Fruit fly (Drosophila melanogaster): ENCODE measurements around the gene Ugt37A1.

Ugt37A1 gene

DNA sequence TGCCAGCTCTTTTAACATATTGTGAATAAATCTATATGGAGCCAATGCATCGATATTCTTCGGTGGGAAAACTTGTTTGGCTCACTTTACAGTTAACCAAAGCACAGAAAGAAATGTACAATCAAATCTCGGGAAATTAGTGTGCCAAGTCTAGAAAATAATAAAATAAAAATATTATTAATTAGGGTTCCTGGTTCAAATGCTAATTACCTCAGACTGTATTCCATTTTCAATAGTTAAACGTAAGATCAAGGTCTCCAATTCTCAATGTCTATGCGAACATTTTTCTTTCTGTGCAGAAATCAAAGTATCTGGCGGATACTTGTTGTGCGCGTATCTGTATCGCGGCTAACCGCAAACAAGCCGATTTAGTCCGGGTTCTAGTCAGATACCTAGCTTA is 39.0 kb downstream of the Ugt37A1 start:
- TF ChIP-seq CG32767 (GFP tag; IDR thresholded peaks at IDR 0.05) (0 out of 2 replicates have a peak, but pooled peaks have one; percentile 52), dmrt99B (tag; optimal IDR thresholded peaks at IDR 0.05) (no peak), CG30403 (GFP tag; optimal IDR thresholded peaks at IDR 0.05) (peak; percentile 14), croc (GFP tag; conservative IDR thresholded peaks at IDR 0.05) (no peak), az2 (GFP tag; optimal IDR thresholded peaks at IDR 0.05) (peak; percentile 30), CG1647 (GFP tag; optimal IDR thresholded peaks at IDR 0.05) (no peak), ab (GFP tag; optimal IDR thresholded peaks at IDR 0.05) (no peak), H15 (GFP tag; IDR thresholded peaks at IDR 0.05) (no peak), Ptx1 (GFP tag; IDR thresholded peaks at IDR 0.05) (0 out of 2 replicates have a peak, but pooled peaks have one; percentile 31), CG3847 (GFP tag; IDR thresholded peaks at IDR 0.05) (no peak), klu (GFP tag; IDR thresholded peaks at IDR 0.05) (no peak), ci (GFP tag; IDR thresholded peaks at IDR 0.05) (0 out of 3 replicates have a peak, but pooled peaks have one; percentile 38), CG9727 (GFP tag; optimal IDR thresholded peaks at IDR 0.05) (no peak), lmd (GFP tag; IDR thresholded peaks at IDR 0.05) (0 out of 2 replicates have a peak, but pooled peaks have one; percentile 6), fd3F (GFP tag; optimal IDR thresholded peaks at IDR 0.05) (no peak), bsh (GFP tag; optimal IDR thresholded peaks at IDR 0.05) (peak in 1 of 2 experiments; percentile 72), CG8359 (GFP tag; optimal IDR thresholded peaks at IDR 0.05; ENCODE audit: borderline replicate concordance) (no peak), HmgD (GFP tag; optimal IDR thresholded peaks at IDR 0.05) (no peak), CG15601 (tag; optimal IDR thresholded peaks at IDR 0.05) (peak; percentile 21), chif (GFP tag; optimal IDR thresholded peaks at IDR 0.05) (no peak), Hmr (GFP tag; optimal IDR thresholded peaks at IDR 0.05) (no peak), Aef1 (GFP tag; IDR thresholded peaks at IDR 0.05) (no peak), nom (GFP tag; optimal IDR thresholded peaks at IDR 0.05) (no peak), CG11456 (GFP tag; IDR thresholded peaks at IDR 0.05) (no peak), onecut (GFP tag; IDR thresholded peaks at IDR 0.05) (no peak), nmo (GFP tag; optimal IDR thresholded peaks at IDR 0.05) (peak; percentile 13), jigr1 (GFP tag; IDR thresholded peaks at IDR 0.05) (no peak), CoRest (tag; optimal IDR thresholded peaks at IDR 0.05) (no peak), dimm (GFP tag; IDR thresholded peaks at IDR 0.05) (peak; percentile 42; the same call in 1 of the 2 replicates), ttk (GFP tag; IDR thresholded peaks at IDR 0.05) (no peak), Awh (GFP tag; IDR thresholded peaks at IDR 0.05) (no peak), toy (GFP tag; IDR thresholded peaks at IDR 0.05) (no peak), Hr78 (GFP tag; optimal IDR thresholded peaks at IDR 0.05) (no peak), Oli (tag; optimal IDR thresholded peaks at IDR 0.05) (peak; percentile 37), Med (GFP tag) (no peak), cwo (GFP tag; optimal IDR thresholded peaks at IDR 0.05) (no peak), Drgx (GFP tag; IDR thresholded peaks at IDR 0.05) (peak; percentile 85), lab (GFP tag; optimal IDR thresholded peaks at IDR 0.05) (no peak), seq (GFP tag; IDR thresholded peaks at IDR 0.05) (0 out of 2 replicates have a peak, but pooled peaks have one; percentile 34), NK7.1 (GFP tag; optimal IDR thresholded peaks at IDR 0.05) (no peak), dati (GFP tag; IDR thresholded peaks at IDR 0.05) (no peak), row (GFP tag; IDR thresholded peaks at IDR 0.05) (peak; percentile 56), dpn (GFP tag; optimal IDR thresholded peaks at IDR 0.05) (peak in 1 of 2 experiments; percentile 19), Blimp-1 (GFP tag; optimal IDR thresholded peaks at IDR 0.05) (peak; percentile 50), CG4730 (GFP tag; IDR thresholded peaks at IDR 0.05) (no peak), CG13424 (tag; optimal IDR thresholded peaks at IDR 0.05) (peak; percentile 30), MESR4 (GFP tag; optimal IDR thresholded peaks at IDR 0.05) (no peak), peb (GFP tag; IDR thresholded peaks at IDR 0.05) (no peak), CG33213 (GFP tag; optimal IDR thresholded peaks at IDR 0.05) (no peak), CG15269 (tag; optimal IDR thresholded peaks at IDR 0.05) (peak; percentile 43), tgo (GFP tag; IDR thresholded peaks at IDR 0.05) (no peak)

All from whole organism, embryonic.